Fruit fly (Drosophila melanogaster): ENCODE data around the gene eRF1.

eRF1 gene

dm6 chr3L:20397770-20398169 lies 49.6 kb downstream of the eRF1 start (continued):
- TF ChIP-seq CG1792 (GFP tag; optimal IDR thresholded peaks at IDR 0.05) (no peak), CG6654 (GFP tag; optimal IDR thresholded peaks at IDR 0.05) (no peak), tll (GFP tag; optimal IDR thresholded peaks at IDR 0.05) (no peak), hbn (GFP tag; IDR thresholded peaks at IDR 0.05; ENCODE audit: partially characterized antibody) (0 out of 2 replicates have a peak, but pooled peaks have one; percentile 29), Usf (GFP tag; optimal IDR thresholded peaks at IDR 0.05) (no peak), CG1832 (GFP tag; optimal IDR thresholded peaks at IDR 0.05) (no peak), C15 (GFP tag; IDR thresholded peaks at IDR 0.05) (no peak), CG6254 (GFP tag; optimal IDR thresholded peaks at IDR 0.05) (no peak), HLH3B (GFP tag; IDR thresholded peaks at IDR 0.05) (0 out of 2 replicates have a peak, but pooled peaks have one; percentile 6), CG34422 (GFP tag; IDR thresholded peaks at IDR 0.05) (0 out of 3 replicates have a peak, but pooled peaks have one; percentile 26), Poxn (GFP tag; IDR thresholded peaks at IDR 0.05) (no peak), gsb (GFP tag; IDR thresholded peaks at IDR 0.05) (no peak), CG2116 (GFP tag; optimal IDR thresholded peaks at IDR 0.05) (no peak), CG42726 (GFP tag; IDR thresholded peaks at IDR 0.05; ENCODE audit: partially characterized antibody) (no peak), chif (GFP tag; optimal IDR thresholded peaks at IDR 0.05) (no peak), CG15269 (tag; optimal IDR thresholded peaks at IDR 0.05) (peak; percentile 1), CG9609 (GFP tag; optimal IDR thresholded peaks at IDR 0.05) (no peak), crol (GFP tag; IDR thresholded peaks at IDR 0.05) (peak; percentile 90), da (GFP tag; optimal IDR thresholded peaks at IDR 0.05) (no peak), MBD-R2 (GFP tag; IDR thresholded peaks at IDR 0.05) (no peak), knrl (GFP tag; IDR thresholded peaks at IDR 0.05; ENCODE audit: partially characterized antibody) (no peak), Jarid2 (GFP tag; optimal IDR thresholded peaks at IDR 0.05) (no peak), CG6791 (GFP tag; IDR thresholded peaks at IDR 0.05; ENCODE audit: partially characterized antibody) (no peak), abd-A (tag; optimal IDR thresholded peaks at IDR 0.05) (no peak), CG12769 (tag; optimal IDR thresholded peaks at IDR 0.05) (no peak), CG4617 (GFP tag; optimal IDR thresholded peaks at IDR 0.05; ENCODE audit: borderline replicate concordance) (no peak), cg (GFP tag; optimal IDR thresholded peaks at IDR 0.05) (peak; percentile 2), Atf-2 (GFP tag; optimal IDR thresholded peaks at IDR 0.05) (no peak), fd96Cb (tag; optimal IDR thresholded peaks at IDR 0.05) (no peak), CG1603 (tag; optimal IDR thresholded peaks at IDR 0.05) (no peak), ato (GFP tag; IDR thresholded peaks at IDR 0.05; ENCODE audit: partially characterized antibody) (no peak), Hr51 (GFP tag; optimal IDR thresholded peaks at IDR 0.05) (no peak), CG2120 (GFP tag; optimal IDR thresholded peaks at IDR 0.05) (no peak), jing (GFP tag; optimal IDR thresholded peaks at IDR 0.05) (no peak), CG11398 (GFP tag; optimal IDR thresholded peaks at IDR 0.05) (no peak), CG4424 (GFP tag; optimal IDR thresholded peaks at IDR 0.05) (no peak), stc (GFP tag; IDR thresholded peaks at IDR 0.05) (peak; percentile 15; the same call in 1 of the 2 replicates), Mad (GFP tag; optimal IDR thresholded peaks at IDR 0.05) (no peak), CG16779 (GFP tag; IDR thresholded peaks at IDR 0.05) (no peak), Taf1 (GFP tag; IDR thresholded peaks at IDR 0.05) (no peak), Nf-YA (GFP tag; IDR thresholded peaks at IDR 0.05) (peak; percentile 21; the same call in 1 of the 2 replicates), corto (GFP tag; optimal IDR thresholded peaks at IDR 0.05) (no peak), ewg (GFP tag; optimal IDR thresholded peaks at IDR 0.05) (no peak), Spps (tag; optimal IDR thresholded peaks at IDR 0.05) (no peak), Opbp (GFP tag; IDR thresholded peaks at IDR 0.05; ENCODE audit: partially characterized antibody) (0 out of 3 replicates have a peak, but pooled peaks have one; percentile 22), br (optimal IDR thresholded peaks at IDR 0.05) (no peak), CG7928 (GFP tag; optimal IDR thresholded peaks at IDR 0.05) (no peak), CG7963 (GFP tag; IDR thresholded peaks at IDR 0.05; ENCODE audit: partially characterized antibody) (no peak), slp2 (GFP tag; optimal IDR thresholded peaks at IDR 0.05) (no peak), Bdp1 (GFP tag; optimal IDR thresholded peaks at IDR 0.05) (no peak)

Data from whole organism, embryonic.